Worm (Caenorhabditis elegans): ENCODE measurements around the gene C10C6.13.
A peak's percentile ranks its signal among the peaks of the same experiment; 100 is the strongest.

C10C6.13 gene

ce11 chrIV:11438255-11438654, 31.3 kb downstream of the C10C6.13 start:
- TF ChIP-seq lin-32 (GFP tag; optimal IDR thresholded peaks at IDR 0.05) (no peak), M03D4.4 (tag; optimal IDR thresholded peaks at IDR 0.05) (no peak), tbx-8 (GFP tag; optimal IDR thresholded peaks at IDR 0.05) (no peak), ceh-39 (tag; optimal IDR thresholded peaks at IDR 0.05) (no peak), unc-39 (tag; optimal IDR thresholded peaks at IDR 0.05) (no peak), mep-1 (tag; optimal IDR thresholded peaks at IDR 0.05) (no peak), nhr-76 (tag; optimal IDR thresholded peaks at IDR 0.05) (no peak), pha-4 (tag; optimal IDR thresholded peaks at IDR 0.05) (no peak), zip-8 (tag; optimal IDR thresholded peaks at IDR 0.05) (no peak), cnd-1 (tag; optimal IDR thresholded peaks at IDR 0.05) (no peak), ham-2 (GFP tag; optimal IDR thresholded peaks at IDR 0.05) (no peak), sem-2 (GFP tag; optimal IDR thresholded peaks at IDR 0.05) (no peak), unc-62 (GFP tag; optimal IDR thresholded peaks at IDR 0.05) (no peak), mls-2 (tag; optimal IDR thresholded peaks at IDR 0.05) (no peak), drap-1 (GFP tag; optimal IDR thresholded peaks at IDR 0.05) (no peak), lin-13 (tag; optimal IDR thresholded peaks at IDR 0.05) (no peak), elt-1 (tag; optimal IDR thresholded peaks at IDR 0.05; ENCODE audit: borderline replicate concordance, insufficient read depth) (no peak)

ce11 chrIV:11435761-11436160, 33.8 kb downstream of the C10C6.13 start:
- TF ChIP-seq nhr-2 (tag; optimal IDR thresholded peaks at IDR 0.05) = no peak
- peak; percentile 46 for TF ChIP-seq ces-1 (GFP tag; optimal IDR thresholded peaks at IDR 0.05)
- TF ChIP-seq elt-3 (tag; optimal IDR thresholded peaks at IDR 0.05) = no peak
- no peak for TF ChIP-seq unc-120 (tag; optimal IDR thresholded peaks at IDR 0.05; ENCODE audit: poor library complexity, severe bottlenecking)

ce11 chrIV:11434575-11434974, 35.0 kb downstream of the C10C6.13 start:
- TF ChIP-seq ces-1 (GFP tag; optimal IDR thresholded peaks at IDR 0.05) = peak; percentile 39
- no peak for TF ChIP-seq elt-1 (tag; optimal IDR thresholded peaks at IDR 0.05; ENCODE audit: borderline replicate concordance, insufficient read depth)
- no peak for TF ChIP-seq ceh-43 (GFP tag; optimal IDR thresholded peaks at IDR 0.05)

ce11 chrIV:11433709-11434108, 35.8 kb downstream of the C10C6.13 start:
- TF ChIP-seq lsy-2 (tag; optimal IDR thresholded peaks at IDR 0.05) (peak; percentile 53), nhr-237 (tag; optimal IDR thresholded peaks at IDR 0.05) (peak; percentile 68), ham-2 (GFP tag; optimal IDR thresholded peaks at IDR 0.05) (no peak), pha-4 (tag; optimal IDR thresholded peaks at IDR 0.05) (peak; percentile 61), M03D4.4 (tag; optimal IDR thresholded peaks at IDR 0.05) (no peak), bed-3 (GFP tag; optimal IDR thresholded peaks at IDR 0.05) (no peak), unc-120 (tag; optimal IDR thresholded peaks at IDR 0.05; ENCODE audit: poor library complexity, severe bottlenecking) (no peak), cnd-1 (tag; optimal IDR thresholded peaks at IDR 0.05) (no peak), ztf-11 (tag; optimal IDR thresholded peaks at IDR 0.05) (peak; percentile 39), mls-2 (tag; optimal IDR thresholded peaks at IDR 0.05) (no peak), lin-13 (tag; optimal IDR thresholded peaks at IDR 0.05) (peak; percentile 26), hlh-1 (tag; optimal IDR thresholded peaks at IDR 0.05) (peak; percentile 28), drap-1 (GFP tag; optimal IDR thresholded peaks at IDR 0.05) (no peak), nhr-76 (tag; optimal IDR thresholded peaks at IDR 0.05) (no peak), zip-8 (tag; optimal IDR thresholded peaks at IDR 0.05) (no peak), unc-39 (tag; optimal IDR thresholded peaks at IDR 0.05) (no peak), nhr-2 (tag; optimal IDR thresholded peaks at IDR 0.05) (no peak), unc-62 (GFP tag; optimal IDR thresholded peaks at IDR 0.05) (no peak), sptf-1 (tag; optimal IDR thresholded peaks at IDR 0.05) (no peak), elt-1 (tag; optimal IDR thresholded peaks at IDR 0.05; ENCODE audit: borderline replicate concordance, insufficient read depth) (no peak), ceh-39 (tag; optimal IDR thresholded peaks at IDR 0.05) (no peak), mep-1 (tag; optimal IDR thresholded peaks at IDR 0.05) (peak; percentile 47), ces-1 (GFP tag; optimal IDR thresholded peaks at IDR 0.05) (peak; percentile 50), tbx-8 (GFP tag; optimal IDR thresholded peaks at IDR 0.05) (no peak), ceh-83 (GFP tag; optimal IDR thresholded peaks at IDR 0.05) (no peak), blmp-1 (tag; optimal IDR thresholded peaks at IDR 0.05) (no peak), nhr-28 (tag; optimal IDR thresholded peaks at IDR 0.05) (no peak), lin-32 (GFP tag; optimal IDR thresholded peaks at IDR 0.05) (no peak), nhr-12 (tag; optimal IDR thresholded peaks at IDR 0.05) (no peak), mab-5 (tag; optimal IDR thresholded peaks at IDR 0.05) (no peak), elt-3 (tag; optimal IDR thresholded peaks at IDR 0.05) (no peak), sem-2 (GFP tag; optimal IDR thresholded peaks at IDR 0.05) (no peak)

All from whole organism, mixed stage, embryonic.